Fruit fly (Drosophila melanogaster) whole organism, wandering third instar larva: ENCODE results near the gene Ca-alpha1T.

ENCODE experiments used
- CG32264 ChIP-seq: fragments of 200-800 bp; sonication (Bioruptor generic); optimal IDR thresholded peaks from 2 replicates; lab custom pipeline; 2016; ENCODE audit warnings: missing biosample characterization, missing genetic modification characterization
- HLH106 ChIP-seq: fragments of 200-800 bp; optimal IDR thresholded peaks from 3 replicates; lab custom pipeline; 2019; ENCODE audit warnings: missing biosample characterization, mild to moderate bottlenecking, missing genetic modification characterization, moderate library complexity
- Hr78 ChIP-seq: fragments of >200 bp; optimal IDR thresholded peaks from 2 replicates; lab custom pipeline; 2017; ENCODE audit warnings: missing biosample characterization, missing genetic modification characterization
- Hr83 ChIP-seq: fragments of 200-300 bp; sonication (Bioruptor generic); optimal IDR thresholded peaks from 2 replicates; lab custom pipeline; 2016; ENCODE audit warnings: missing biosample characterization, mild to moderate bottlenecking, missing genetic modification characterization, moderate library complexity; ENCODE audit not compliant: poor library complexity, severe bottlenecking
- Mio ChIP-seq: sonication (Bioruptor generic); optimal IDR thresholded peaks from 2 replicates; lab custom pipeline; 2016; ENCODE audit warnings: missing biosample characterization, missing genetic modification characterization
- Myc ChIP-seq: fragments of >200 bp; optimal IDR thresholded peaks from 2 replicates; lab custom pipeline; 2017
- Rel ChIP-seq, 2 experiments: fragments of 200-800 bp; sonication (Bioruptor generic) in 1 of 2; optimal IDR thresholded peaks; 2 replicates in 1 of 2; 3 replicates in 1 of 2; lab custom pipeline; 2016 to 2019; ENCODE audit warnings: mild to moderate bottlenecking in 2 of 2, missing biosample characterization in 2 of 2, missing genetic modification characterization in 2 of 2, moderate library complexity in 1 of 2
- Vsx2 ChIP-seq: fragments of 200-300, 225-300 bp; sonication (Bioruptor generic); optimal IDR thresholded peaks from 2 replicates; lab custom pipeline; 2018; ENCODE audit warnings: missing biosample characterization, missing genetic modification characterization; ENCODE audit not compliant: partially characterized antibody
- br ChIP-seq: fragments of 200-800 bp; sonication (Bioruptor generic); optimal IDR thresholded peaks from 2 replicates; lab custom pipeline; 2016; ENCODE audit warnings: missing biosample characterization, missing genetic modification characterization
- dl ChIP-seq, 2 experiments: fragments of 175-275, 200-275 bp in 1 of 2; fragments of 200-275 bp in 1 of 2; sonication (Bioruptor generic); optimal IDR thresholded peaks; lab custom pipeline; 2018; ENCODE audit warnings: mild to moderate bottlenecking in 2 of 2, missing biosample characterization in 2 of 2, missing genetic modification characterization in 2 of 2, moderate library complexity in 2 of 2; ENCODE audit not compliant: partially characterized antibody in 2 of 2, insufficient read depth in 1 of 2
- dsf ChIP-seq: sonication (Bioruptor generic); optimal IDR thresholded peaks from 2 replicates; lab custom pipeline; 2016; ENCODE audit warnings: missing biosample characterization, missing genetic modification characterization, borderline replicate concordance
- ey ChIP-seq: fragments of 200-800 bp; sonication (Bioruptor generic); optimal IDR thresholded peaks from 2 replicates; lab custom pipeline; 2016; ENCODE audit warnings: missing biosample characterization, missing genetic modification characterization
- h ChIP-seq: fragments of 200-800 bp; sonication (Bioruptor generic); optimal IDR thresholded peaks from 3 replicates; lab custom pipeline; 2016; ENCODE audit warnings: missing biosample characterization, mild to moderate bottlenecking, missing genetic modification characterization

Ca-alpha1T gene

DNA sequence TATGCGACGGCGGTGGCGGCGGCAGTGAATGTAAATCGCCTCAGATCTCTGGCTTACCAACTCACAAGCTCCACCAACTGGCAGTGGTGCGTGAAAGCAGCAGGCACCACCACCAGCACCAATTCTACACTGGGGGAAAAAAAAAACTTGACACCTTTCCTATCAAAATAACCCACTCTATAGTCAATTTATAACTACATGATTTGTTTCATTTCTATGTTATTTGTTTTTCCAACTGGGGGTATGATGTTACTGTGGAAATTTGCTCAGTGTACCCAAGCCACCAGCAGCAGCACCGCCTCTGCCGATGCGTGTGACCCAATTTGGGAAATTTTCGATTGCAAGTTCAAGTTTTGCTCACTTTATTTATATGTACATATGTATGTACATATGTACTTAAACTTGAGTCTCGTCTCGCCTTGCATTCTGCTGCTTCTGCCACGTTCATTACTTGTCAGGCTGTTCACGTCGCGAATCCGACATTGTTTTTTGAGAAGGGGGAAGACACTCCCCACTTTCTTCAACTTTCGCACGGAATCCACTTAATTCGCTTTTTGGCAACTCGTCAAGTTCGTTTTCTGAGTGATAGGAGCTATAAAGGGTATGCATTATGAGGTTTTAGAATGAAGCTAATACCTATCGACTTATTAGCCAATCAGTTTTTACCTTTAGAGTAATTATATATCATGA is 133.0 kb downstream of the Ca-alpha1T start (continued):
- TF ChIP-seq Hr83 (GFP tag; lab: Kevin White, UChicago) = no peak
- peak; percentile 5 for TF ChIP-seq HLH106 (tag; lab: Kevin White, UChicago)
- TF ChIP-seq Myc (lab: Kevin White, UChicago) = no peak
- peak; percentile 49 for TF ChIP-seq ey (GFP tag; lab: Kevin White, UChicago)
- no peak for TF ChIP-seq Vsx2 (GFP tag; lab: Kevin White, UChicago)
- TF ChIP-seq CG32264 (GFP tag; lab: Kevin White, UChicago) = no peak
- no peak for TF ChIP-seq Rel (GFP tag; optimal IDR thresholded peaks at IDR 0.05; lab: Kevin White, UChicago)
- no peak for TF ChIP-seq Rel (tag; optimal IDR thresholded peaks at IDR 0.05; lab: Kevin White, UChicago)
- no peak for TF ChIP-seq dl (GFP tag; optimal IDR thresholded peaks at IDR 0.05; lab: Kevin White, UChicago; ENCODE audit: insufficient read depth in 1 of 2, partially characterized antibody in 2 of 2)
- TF ChIP-seq Hr78 (GFP tag; lab: Kevin White, UChicago) = no peak
- TF ChIP-seq br = peak; percentile 47
- TF ChIP-seq h = peak; percentile 62
- no peak for TF ChIP-seq dsf
- TF ChIP-seq Mio (GFP tag; lab: Kevin White, UChicago) = no peak
